Fruit fly (Drosophila melanogaster) whole organism, embryonic: ENCODE data around the gene CG10413.

Experiments
- Atf3 ChIP-seq: fragments of 200-800 bp; sonication (Bioruptor generic); optimal IDR thresholded peaks from 3 replicates; lab custom pipeline; 2016; ENCODE audit warnings: missing biosample characterization, missing genetic modification characterization
- CG10321 ChIP-seq: fragments of 200-800 bp; sonication (Bioruptor generic); IDR thresholded peaks from 2 replicates; pipeline ENCODE4 v1.3.6; 2022; ENCODE audit warnings: missing biosample characterization, missing genetic modification characterization
- CG10654 ChIP-seq: fragments of 200-800 bp; sonication (Bioruptor generic); optimal IDR thresholded peaks from 2 replicates; lab custom pipeline; 2016; ENCODE audit warnings: missing biosample characterization, missing genetic modification characterization
- CG12236 ChIP-seq: fragments of 200-800 bp; sonication (Bioruptor generic); optimal IDR thresholded peaks from 2 replicates; lab custom pipeline; 2016; ENCODE audit warnings: missing biosample characterization, missing genetic modification characterization
- CG1233 ChIP-seq: fragments of 200-800 bp; sonication (Bioruptor generic); optimal IDR thresholded peaks from 4 replicates; lab custom pipeline; 2018; ENCODE audit warnings: missing biosample characterization, mild to moderate bottlenecking, missing genetic modification characterization
- CG16815 ChIP-seq: fragments of 200-800 bp; sonication (Bioruptor generic); optimal IDR thresholded peaks from 3 replicates; lab custom pipeline; 2017; ENCODE audit warnings: missing biosample characterization, mild to moderate bottlenecking, missing genetic modification characterization
- CG17186 ChIP-seq: fragments of 200-800 bp; sonication (Bioruptor generic); optimal IDR thresholded peaks from 3 replicates; lab custom pipeline; 2017; ENCODE audit warnings: missing biosample characterization, missing genetic modification reagents, missing genetic modification characterization
- CG17385 ChIP-seq: fragments of 200-800 bp; sonication (Bioruptor generic); optimal IDR thresholded peaks from 3 replicates; lab custom pipeline; 2018; ENCODE audit warnings: missing biosample characterization, mild to moderate bottlenecking, missing genetic modification characterization
- CG18262 ChIP-seq: fragments of 200-800 bp; optimal IDR thresholded peaks from 3 replicates; lab custom pipeline; 2019; ENCODE audit warnings: missing biosample characterization, mild to moderate bottlenecking, missing genetic modification characterization, moderate library complexity
- CG2875 ChIP-seq: fragments of 200-800 bp; sonication (Bioruptor generic); optimal IDR thresholded peaks from 2 replicates; lab custom pipeline; 2017; ENCODE audit warnings: missing biosample characterization, mild to moderate bottlenecking, missing genetic modification characterization, missing genetic modification reagents
- CG32532 ChIP-seq: fragments of 200-800 bp; sonication (Bioruptor generic); IDR thresholded peaks from 2 replicates; pipeline ENCODE4 v1.3.6; 2022; ENCODE audit warnings: missing biosample characterization, missing genetic modification characterization
- CG5953 ChIP-seq: fragments of 200-800 bp; sonication (Bioruptor generic); IDR thresholded peaks from 2 replicates; pipeline ENCODE4 v1.3.6; 2022; ENCODE audit warnings: missing biosample characterization, missing genetic modification characterization
- CG7963 ChIP-seq: fragments of 200-800 bp; sonication (Bioruptor generic); IDR thresholded peaks from 3 replicates; pipeline ENCODE4 v1.3.6; 2022; ENCODE audit warnings: missing biosample characterization, missing genetic modification characterization; ENCODE audit not compliant: partially characterized antibody
- CG8924 ChIP-seq: fragments of 200-800 bp; optimal IDR thresholded peaks from 3 replicates; lab custom pipeline; 2019; ENCODE audit warnings: missing biosample characterization, mild to moderate bottlenecking, missing genetic modification characterization, moderate library complexity
- CG8944 ChIP-seq: fragments of 200-800 bp; sonication (Bioruptor generic); optimal IDR thresholded peaks from 3 replicates; lab custom pipeline; 2016; ENCODE audit warnings: missing biosample characterization, missing genetic modification characterization
- CG9215 ChIP-seq: fragments of 200-800 bp; sonication (Bioruptor generic); IDR thresholded peaks from 2 replicates; pipeline ENCODE4 v1.3.6; 2022; ENCODE audit warnings: missing biosample characterization, missing genetic modification characterization
- CG9876 ChIP-seq: fragments of 200-800 bp; sonication (Bioruptor generic); optimal IDR thresholded peaks from 2 replicates; lab custom pipeline; 2016; ENCODE audit warnings: missing biosample characterization, missing genetic modification characterization
- Chrac-16 ChIP-seq: fragments of 200-800 bp; sonication (Bioruptor generic); optimal IDR thresholded peaks from 3 replicates; lab custom pipeline; 2016; ENCODE audit warnings: missing biosample characterization, missing genetic modification characterization
- CkIIα-i1 ChIP-seq: fragments of 200-800 bp; sonication (Bioruptor generic); IDR thresholded peaks from 2 replicates; pipeline ENCODE4 v1.3.6; 2022; ENCODE audit warnings: missing biosample characterization, missing genetic modification characterization
- D19A ChIP-seq: fragments of 200-800 bp; optimal IDR thresholded peaks from 3 replicates; lab custom pipeline; 2019; ENCODE audit warnings: missing biosample characterization, mild to moderate bottlenecking, missing genetic modification characterization, moderate library complexity
- Drgx ChIP-seq: fragments of 200-800 bp; sonication (Bioruptor generic); IDR thresholded peaks from 2 replicates; pipeline ENCODE4 v1.3.6; 2022; ENCODE audit warnings: missing biosample characterization, missing genetic modification characterization
- Elba2 ChIP-seq: fragments of 200-800 bp; sonication (Bioruptor generic); optimal IDR thresholded peaks from 3 replicates; lab custom pipeline; 2016; ENCODE audit warnings: missing biosample characterization, missing genetic modification characterization
- HLH3B ChIP-seq: fragments of 200-800 bp; sonication (Bioruptor generic); IDR thresholded peaks from 2 replicates; pipeline ENCODE4 v1.3.6; 2022; ENCODE audit warnings: missing biosample characterization, missing genetic modification characterization
- HmgZ ChIP-seq: fragments of 200-800 bp; sonication (Bioruptor generic); optimal IDR thresholded peaks from 2 replicates; lab custom pipeline; 2018; ENCODE audit warnings: missing biosample characterization, mild to moderate bottlenecking, missing genetic modification characterization
- Meics ChIP-seq: fragments of 200-800 bp; sonication (Bioruptor generic); optimal IDR thresholded peaks from 2 replicates; lab custom pipeline; 2017; ENCODE audit warnings: missing biosample characterization, mild to moderate bottlenecking, missing genetic modification characterization
- Opbp ChIP-seq: fragments of 200-800 bp; sonication (Bioruptor generic); IDR thresholded peaks from 3 replicates; pipeline ENCODE4 v1.3.6; 2022; ENCODE audit warnings: missing biosample characterization, missing genetic modification characterization; ENCODE audit not compliant: partially characterized antibody
- Sox102F ChIP-seq: fragments of 200-800 bp; sonication (Bioruptor generic); optimal IDR thresholded peaks from 2 replicates; lab custom pipeline; 2018; ENCODE audit warnings: missing biosample characterization, mild to moderate bottlenecking, missing genetic modification characterization, moderate library complexity
- Sry-β ChIP-seq: fragments of 200-800 bp; sonication (Bioruptor generic); optimal IDR thresholded peaks from 2 replicates; lab custom pipeline; 2018; ENCODE audit warnings: missing biosample characterization, mild to moderate bottlenecking, missing genetic modification characterization, moderate library complexity
- Tbp ChIP-seq: fragments of >200 bp; optimal IDR thresholded peaks from 2 replicates; lab custom pipeline; 2018; ENCODE audit warnings: missing biosample characterization, missing genetic modification characterization
- Usf ChIP-seq: fragments of 200-800 bp; sonication (Bioruptor generic); optimal IDR thresholded peaks from 2 replicates; lab custom pipeline; 2017; ENCODE audit warnings: missing genotype, missing biosample characterization, missing genetic modification characterization
- danr ChIP-seq: fragments of 200-800 bp; sonication (Bioruptor generic); IDR thresholded peaks from 2 replicates; pipeline ENCODE4 v1.3.6; 2022; ENCODE audit warnings: missing biosample characterization, missing genetic modification characterization
- disco-r ChIP-seq: fragments of 200-800 bp; sonication (Bioruptor generic); optimal IDR thresholded peaks from 2 replicates; lab custom pipeline; 2016; ENCODE audit warnings: missing biosample characterization, missing genetic modification characterization
- dm ChIP-seq: fragments of 200-800 bp; sonication (Bioruptor generic); optimal IDR thresholded peaks from 3 replicates; lab custom pipeline; 2016; ENCODE audit warnings: missing biosample characterization, missing genetic modification characterization
- dmrt99B ChIP-seq: fragments of 200-800 bp; sonication (Bioruptor generic); optimal IDR thresholded peaks from 2 replicates; lab custom pipeline; 2018; ENCODE audit warnings: missing biosample characterization, mild to moderate bottlenecking, missing genetic modification characterization, moderate library complexity
- ewg ChIP-seq: fragments of 200-800 bp; sonication (Bioruptor generic); optimal IDR thresholded peaks from 3 replicates; lab custom pipeline; 2017; ENCODE audit warnings: mild to moderate bottlenecking, missing biosample characterization, missing genetic modification reagents, missing genetic modification characterization
- exex ChIP-seq: fragments of 200-800 bp; sonication (Bioruptor generic); optimal IDR thresholded peaks from 4 replicates; lab custom pipeline; 2018; ENCODE audit warnings: missing biosample characterization, mild to moderate bottlenecking, missing genetic modification characterization, moderate library complexity
- fd64A ChIP-seq: fragments of 200-800 bp; sonication (Bioruptor generic); optimal IDR thresholded peaks from 3 replicates; lab custom pipeline; 2018; ENCODE audit warnings: missing biosample characterization, mild to moderate bottlenecking, missing genetic modification characterization
- gem ChIP-seq: fragments of 200-800 bp; sonication (Bioruptor generic); optimal IDR thresholded peaks from 2 replicates; lab custom pipeline; 2019; ENCODE audit warnings: missing biosample characterization, mild to moderate bottlenecking, missing genetic modification characterization, moderate library complexity
- gt ChIP-seq: fragments of 200-800 bp; sonication (Bioruptor generic); IDR thresholded peaks from 2 replicates; pipeline ENCODE4 v1.3.6; 2022; ENCODE audit warnings: missing biosample characterization, missing genetic modification characterization
- mam ChIP-seq: fragments of 200-800 bp; sonication (Bioruptor generic); optimal IDR thresholded peaks from 3 replicates; lab custom pipeline; 2016; ENCODE audit warnings: missing biosample characterization, missing genetic modification characterization
- pan ChIP-seq, 4 experiments: fragments of >200 bp in 3 of 4; fragments of 200-800 bp in 1 of 4; sonication (Bioruptor generic) in 1 of 4; optimal IDR thresholded peaks in 3 of 4; IDR thresholded peaks in 1 of 4; 2 replicates each; pipeline versions ENCODE4 v1.3.6 to Lab custom; 2017 to 2022; ENCODE audit warnings: missing biosample characterization in 2 of 4, missing genetic modification characterization in 2 of 4, mixed read lengths in 1 of 4
- pros ChIP-seq: fragments of 200-800 bp; sonication (Bioruptor generic); optimal IDR thresholded peaks from 3 replicates; lab custom pipeline; 2019; ENCODE audit warnings: missing biosample characterization, mild to moderate bottlenecking, missing genetic modification characterization, moderate library complexity
- shn ChIP-seq: fragments of 200-800 bp; sonication (Bioruptor generic); optimal IDR thresholded peaks from 3 replicates; lab custom pipeline; 2016; ENCODE audit warnings: missing biosample characterization, missing genetic modification characterization
- slbo ChIP-seq: fragments of 200-800 bp; sonication (Bioruptor generic); IDR thresholded peaks from 2 replicates; pipeline ENCODE4 v1.3.6; 2022; ENCODE audit warnings: missing biosample characterization, missing genetic modification characterization
- slou ChIP-seq: fragments of 200-800 bp; sonication (Bioruptor generic); optimal IDR thresholded peaks from 3 replicates; lab custom pipeline; 2016; ENCODE audit warnings: missing biosample characterization, missing genetic modification characterization
- so ChIP-seq: fragments of 200-800 bp; sonication (Bioruptor generic); IDR thresholded peaks from 3 replicates; pipeline ENCODE4 v1.3.6; 2022; ENCODE audit warnings: missing biosample characterization, missing genetic modification characterization
- sug ChIP-seq: fragments of 200-800 bp; optimal IDR thresholded peaks from 2 replicates; lab custom pipeline; 2019; ENCODE audit warnings: missing biosample characterization, mild to moderate bottlenecking, missing genetic modification characterization, moderate library complexity
- trh ChIP-seq: fragments of 200-800 bp; sonication (Bioruptor generic); optimal IDR thresholded peaks from 2 replicates; lab custom pipeline; 2016; ENCODE audit warnings: missing biosample characterization, missing genetic modification characterization
- zf30C ChIP-seq: fragments of 200-800 bp; sonication (Bioruptor generic); optimal IDR thresholded peaks from 3 replicates; lab custom pipeline; 2018; ENCODE audit warnings: missing biosample characterization, mild to moderate bottlenecking, missing genetic modification characterization

The CG10413 gene

dm6 chr2L:18590100-18590941, 14.7 kb downstream of the CG10413 start, which contains the start of the genes Pde11 and CG15160 (continued):
- TF ChIP-seq so (GFP tag; lab: Robert Waterston, UW), result no peak
- no peak for TF ChIP-seq ewg (GFP tag; lab: Kevin White, UChicago)
- no peak for TF ChIP-seq Sry-β (GFP tag; lab: Kevin White, UChicago)
- no peak for TF ChIP-seq Usf (GFP tag; lab: Kevin White, UChicago)
- TF ChIP-seq gem (tag; lab: Kevin White, UChicago), result no peak
- TF ChIP-seq dm (GFP tag; lab: Kevin White, UChicago), result peak; percentile 56
- TF ChIP-seq Atf3 (GFP tag; lab: Kevin White, UChicago), result no peak
- TF ChIP-seq danr, result no peak
- no peak for TF ChIP-seq exex (tag; lab: Kevin White, UChicago)
- TF ChIP-seq CG9215 (GFP tag; lab: Robert Waterston, UW), result peak; percentile 47; the same call in 1 of the 2 replicates
- no peak for TF ChIP-seq CkIIα-i1 (GFP tag; lab: Robert Waterston, UW)
- TF ChIP-seq zf30C (GFP tag; lab: Kevin White, UChicago), result no peak
- TF ChIP-seq slou (GFP tag; lab: Kevin White, UChicago), result no peak
- TF ChIP-seq Meics (GFP tag; lab: Kevin White, UChicago), result peak; percentile 29
- TF ChIP-seq HLH3B (GFP tag; lab: Robert Waterston, UW), result no peak
- no peak for TF ChIP-seq CG8944 (GFP tag; lab: Kevin White, UChicago)
- TF ChIP-seq CG32532, result peak; percentile 60; the same call in 1 of the 2 replicates
- TF ChIP-seq Opbp (GFP tag; lab: Robert Waterston, UW), result peak; percentile 99
- no peak for TF ChIP-seq CG18262
- peak; percentile 23 for TF ChIP-seq Elba2 (GFP tag; lab: Kevin White, UChicago)
- peak; percentile 99 for TF ChIP-seq CG7963 (GFP tag; lab: Robert Waterston, UW)
- TF ChIP-seq gt (GFP tag; lab: Robert Waterston, UW), result no peak
- no peak for TF ChIP-seq shn (GFP tag; lab: Kevin White, UChicago)
- no peak for TF ChIP-seq disco-r (GFP tag; lab: Kevin White, UChicago)
- peak; percentile 26 for TF ChIP-seq Chrac-16 (GFP tag; lab: Kevin White, UChicago)
- TF ChIP-seq trh (GFP tag; lab: Kevin White, UChicago), result no peak
- no peak for TF ChIP-seq CG16815 (GFP tag; lab: Kevin White, UChicago)
- peak; percentile 50 for TF ChIP-seq mam (GFP tag; lab: Kevin White, UChicago)
- no peak for TF ChIP-seq CG12236
- TF ChIP-seq sug, result peak; percentile 39
- no peak for TF ChIP-seq Tbp (GFP tag; lab: Kevin White, UChicago)
- TF ChIP-seq CG17385 (GFP tag; lab: Kevin White, UChicago), result no peak
- peak; percentile 77 for TF ChIP-seq CG17186 (GFP tag; lab: Kevin White, UChicago)
- no peak for TF ChIP-seq pan (optimal IDR thresholded peaks at IDR 0.05; lab: Kevin White, UChicago)
- peak in 1 of 2 experiments; percentile 29 for TF ChIP-seq pan (GFP tag; optimal IDR thresholded peaks at IDR 0.05 in 1 of 2, IDR thresholded peaks at IDR 0.05 in 1 of 2)
- no peak for TF ChIP-seq CG10654 (GFP tag; lab: Kevin White, UChicago)
- peak; percentile 65; the same call in 1 of the 2 replicates for TF ChIP-seq slbo (GFP tag; lab: Robert Waterston, UW)
- TF ChIP-seq Drgx (GFP tag; lab: Robert Waterston, UW), result no peak; the same call in 1 of the 2 replicates
- no peak for TF ChIP-seq Sox102F (GFP tag; lab: Kevin White, UChicago)
- TF ChIP-seq CG5953, result no peak
- no peak for TF ChIP-seq pros (GFP tag; lab: Kevin White, UChicago)
- no peak for TF ChIP-seq CG10321
- peak; percentile 11 for TF ChIP-seq CG9876 (GFP tag; lab: Kevin White, UChicago)
- TF ChIP-seq CG8924 (tag; lab: Kevin White, UChicago), result peak; percentile 4
- TF ChIP-seq CG2875 (GFP tag; lab: Kevin White, UChicago), result no peak
- no peak for TF ChIP-seq fd64A
- TF ChIP-seq CG1233, result peak; percentile 7
- peak; percentile 41 for TF ChIP-seq HmgZ
- TF ChIP-seq D19A (tag; lab: Kevin White, UChicago), result no peak
- no peak for TF ChIP-seq dmrt99B (tag; lab: Kevin White, UChicago)
